Fruit fly (Drosophila melanogaster) whole organism, adult: ENCODE results near the gene CG1910.
A peak's percentile ranks its signal among the peaks of the same experiment; 100 is the strongest.

Experiments
- CG11617 ChIP-seq: fragments of 200-800 bp; sonication (Bioruptor generic); optimal IDR thresholded peaks from 2 replicates; lab custom pipeline; 2017; ENCODE audit warnings: mild to moderate bottlenecking, missing biosample characterization, missing genetic modification reagents, missing genetic modification characterization
- CG14711 ChIP-seq: fragments of 200-800 bp; sonication (Bioruptor generic); optimal IDR thresholded peaks from 2 replicates; lab custom pipeline; 2018; ENCODE audit warnings: missing biosample characterization, mild to moderate bottlenecking, missing genetic modification characterization, moderate library complexity
- CG1620 ChIP-seq: fragments of 200-800 bp; sonication (Bioruptor generic); optimal IDR thresholded peaks from 2 replicates; lab custom pipeline; 2016; ENCODE audit warnings: missing biosample characterization, missing genetic modification characterization
- CG5204 ChIP-seq: fragments of 200-800 bp; sonication (Bioruptor generic); optimal IDR thresholded peaks from 2 replicates; lab custom pipeline; 2016; ENCODE audit warnings: missing biosample characterization, missing genetic modification characterization
- Mnt ChIP-seq: fragments of 200-800 bp; sonication (Bioruptor generic); optimal IDR thresholded peaks from 2 replicates; lab custom pipeline; 2016; ENCODE audit warnings: missing biosample characterization, mild to moderate bottlenecking, missing genetic modification characterization
- bab1 ChIP-seq: fragments of 200-800 bp; sonication (Bioruptor generic); optimal IDR thresholded peaks from 3 replicates; lab custom pipeline; 2019; ENCODE audit warnings: missing biosample characterization, mild to moderate bottlenecking, missing genetic modification characterization, moderate library complexity
- cnc ChIP-seq, 2 experiments: fragments of >200 bp; optimal IDR thresholded peaks; 2 replicates each; lab custom pipeline; 2017
- kay ChIP-seq: fragments of 200-800 bp; sonication (Bioruptor generic); peaks from one replicate; lab custom pipeline; 2016; ENCODE audit warnings: missing biosample characterization, missing genetic modification characterization, borderline replicate concordance
- ovo ChIP-seq: fragments of 200-800 bp; sonication (Bioruptor generic); optimal IDR thresholded peaks from 2 replicates; lab custom pipeline; 2016; ENCODE audit warnings: missing biosample characterization, missing genetic modification characterization
- tj ChIP-seq: fragments of 200-800 bp; sonication (Bioruptor generic); optimal IDR thresholded peaks from 3 replicates; lab custom pipeline; 2017; ENCODE audit warnings: missing biosample characterization, mild to moderate bottlenecking, missing genetic modification characterization, moderate library complexity
- toe ChIP-seq: fragments of 200-800 bp; sonication (Bioruptor generic); optimal IDR thresholded peaks from 2 replicates; lab custom pipeline; 2016; ENCODE audit warnings: missing biosample characterization, missing genetic modification characterization

DNA sequence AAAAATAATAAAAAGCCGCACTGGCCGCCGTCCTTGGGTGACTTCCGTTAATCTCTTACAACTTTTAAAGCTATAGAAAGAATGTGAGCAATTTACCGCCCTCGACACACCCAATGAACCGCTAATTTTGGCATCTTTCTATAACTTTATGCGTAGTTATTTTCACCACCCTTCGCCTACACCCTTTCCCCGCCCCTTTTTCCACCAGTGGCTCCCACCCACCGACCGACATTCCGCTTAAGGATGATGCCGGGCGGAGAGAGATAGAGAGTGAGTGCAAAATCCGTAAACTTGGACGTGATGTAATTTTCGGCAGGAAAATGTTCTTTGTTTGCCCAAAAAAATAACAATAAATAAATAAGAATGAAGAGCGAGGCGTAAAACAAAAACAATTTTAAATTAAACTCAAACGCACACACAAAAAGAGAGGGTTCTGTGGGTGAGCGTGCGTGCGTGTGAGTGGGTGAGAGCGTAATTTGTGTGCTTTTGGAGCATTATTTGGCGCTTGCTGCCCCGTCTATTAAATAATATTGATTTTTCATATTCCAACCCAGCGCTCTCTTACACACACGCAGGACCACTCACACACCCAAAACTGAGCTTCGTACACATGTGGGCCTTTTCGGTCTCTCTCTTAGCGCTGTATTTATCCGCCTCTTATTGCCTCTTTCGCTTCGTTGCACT is 30.2 kb downstream of the CG1910 start:
- TF ChIP-seq CG14711 (tag; lab: Kevin White, UChicago) (no peak), CG5204 (no peak), CG1620 (GFP tag; lab: Kevin White, UChicago) (no peak), toe (GFP tag; lab: Kevin White, UChicago) (no peak), bab1 (GFP tag; lab: Kevin White, UChicago) (no peak), Mnt (GFP tag; lab: Kevin White, UChicago) (peak; percentile 53), cnc (optimal IDR thresholded peaks at IDR 0.05; lab: Kevin White, UChicago) (no peak), kay (GFP tag; lab: Kevin White, UChicago) (peak; percentile 8), ovo (GFP tag; lab: Kevin White, UChicago) (no peak), tj (GFP tag; lab: Kevin White, UChicago) (no peak), CG11617 (GFP tag; lab: Kevin White, UChicago) (no peak)
